Fruit fly (Drosophila melanogaster): Measurements from ENCODE around the gene BI-1.

DNA sequence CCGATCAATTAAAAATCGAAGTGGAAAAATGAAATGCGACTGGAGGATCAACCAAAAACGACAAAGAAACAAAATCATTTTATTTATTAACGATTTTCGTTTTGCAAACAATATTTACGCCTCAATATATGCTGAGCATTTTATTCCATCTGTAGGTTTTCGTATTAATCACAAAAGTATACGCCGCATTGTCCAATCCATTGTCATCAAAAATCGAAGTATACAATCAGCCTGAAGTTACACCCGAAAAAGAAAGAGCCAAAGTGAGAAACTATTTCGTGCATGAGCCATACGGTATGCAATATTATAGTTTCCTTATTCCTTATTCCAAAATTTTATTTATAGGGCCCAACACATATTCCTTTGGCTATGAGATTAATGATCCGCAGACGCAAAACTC, 20.3 kb upstream of the BI-1 start:
- no peak for TF ChIP-seq Mio (GFP tag; optimal IDR thresholded peaks at IDR 0.05)
- no peak for TF ChIP-seq OdsH (GFP tag; optimal IDR thresholded peaks at IDR 0.05)
- no peak for TF ChIP-seq psq (GFP tag; optimal IDR thresholded peaks at IDR 0.05)
- TF ChIP-seq Dif (GFP tag; optimal IDR thresholded peaks at IDR 0.05; ENCODE audit: partially characterized antibody) = peak; percentile 54
- no peak for TF ChIP-seq usp (GFP tag; optimal IDR thresholded peaks at IDR 0.05)
- no peak for TF ChIP-seq Rel (GFP tag; optimal IDR thresholded peaks at IDR 0.05)
- no peak for TF ChIP-seq Rel (tag; optimal IDR thresholded peaks at IDR 0.05)
- TF ChIP-seq HLH106 (tag; optimal IDR thresholded peaks at IDR 0.05) = no peak
- TF ChIP-seq h (GFP tag; optimal IDR thresholded peaks at IDR 0.05) = no peak
- TF ChIP-seq GATAd (GFP tag; optimal IDR thresholded peaks at IDR 0.05) = no peak

Data from whole organism, wandering third instar larva.